Worm (Caenorhabditis elegans): Measurements from ENCODE around the gene Y37E11AM.2.

- TF ChIP-seq dao-5 (tag; optimal IDR thresholded peaks at IDR 0.05) = no peak
- TF ChIP-seq him-1 (tag; optimal IDR thresholded peaks at IDR 0.05) = no peak
- TF ChIP-seq W03F9.2 (tag; optimal IDR thresholded peaks at IDR 0.05) = no peak
Measured at ce11 chrIV:3774160-3774559, 48.9 kb upstream of the Y37E11AM.2 start.

Measured in whole organism, L4/young adult.